Worm (Caenorhabditis elegans) whole organism, midembryonic: ENCODE data around the gene ife-4.

Experiments used
- T22C8.4 ChIP-seq: fragments of 200-800 bp; sonication (Bioruptor generic); IDR thresholded peaks from 2 replicates; pipeline ENCODE4 v1.3.6; 2022; ENCODE audit warnings: missing genetic modification characterization, missing compliant biosample characterization
- cog-1 ChIP-seq: sonication (generic microtip); optimal IDR thresholded peaks from 2 replicates; lab custom pipeline; 2016; ENCODE audit warnings: missing genetic modification characterization, missing compliant biosample characterization
- flt-1 ChIP-seq: fragments of 200-800 bp; sonication (Bioruptor generic); IDR thresholded peaks from 2 replicates; pipeline ENCODE4 v1.3.6; 2022; ENCODE audit warnings: missing genetic modification characterization, missing compliant biosample characterization
- klf-2 ChIP-seq: fragments of 200-800 bp; sonication (Bioruptor generic); conservative IDR thresholded peaks from 2 replicates; pipeline ENCODE4 v1.3.6; 2022; ENCODE audit warnings: missing genetic modification reagents, missing genetic modification characterization, missing compliant biosample characterization
- med-1 ChIP-seq: sonication (generic microtip); optimal IDR thresholded peaks from 2 replicates; lab custom pipeline; 2017; ENCODE audit warnings: missing genetic modification characterization, mild to moderate bottlenecking, missing compliant biosample characterization, antibody characterized with exemption, missing genetic modification reagents; ENCODE audit not compliant: insufficient read depth
- ref-1 ChIP-seq: fragments of 200-800 bp; sonication (Bioruptor generic); conservative IDR thresholded peaks from 2 replicates; pipeline ENCODE4 v1.3.6; 2022; ENCODE audit warnings: missing genetic modification reagents, missing genetic modification characterization, missing compliant biosample characterization
- tab-1 ChIP-seq: fragments of 200-800 bp; sonication (Bioruptor generic); IDR thresholded peaks from 2 replicates; pipeline ENCODE4 v1.3.6; 2022; ENCODE audit warnings: missing genetic modification characterization, missing compliant biosample characterization
- ztf-23 ChIP-seq: fragments of 200-800 bp; sonication (Bioruptor generic); IDR thresholded peaks from 2 replicates; pipeline ENCODE4 v1.3.6; 2022; ENCODE audit warnings: missing genetic modification reagents, missing genetic modification characterization, missing compliant biosample characterization
- ztf-29 ChIP-seq: fragments of 200-800 bp; sonication (Bioruptor generic); IDR thresholded peaks from 2 replicates; pipeline ENCODE4 v1.3.6; 2022; ENCODE audit warnings: missing genetic modification reagents, missing genetic modification characterization, missing compliant biosample characterization

ife-4 gene

DNA sequence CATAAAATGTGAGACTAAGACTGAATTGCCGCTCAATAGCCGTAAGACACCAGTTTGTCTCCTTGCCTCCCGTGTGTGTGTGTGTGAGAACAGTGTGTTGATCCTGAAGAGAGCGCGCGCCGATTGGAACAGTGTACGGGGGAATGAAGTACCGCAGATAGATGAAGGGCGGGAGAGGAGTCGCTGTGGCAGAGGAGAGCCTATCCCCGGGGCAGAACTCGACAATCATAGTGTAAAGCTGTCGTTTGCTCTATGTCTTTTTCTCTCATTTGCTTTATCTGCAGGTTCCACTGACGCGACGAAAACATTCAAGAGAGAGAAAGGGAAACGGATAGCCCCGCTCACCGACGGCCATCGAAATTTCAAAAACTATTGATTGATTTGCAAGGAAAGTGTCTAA lies 22.1 kb upstream of the ife-4 start:
- peak; percentile 16 for TF ChIP-seq cog-1 (tag; lab: Kevin White, UChicago)
- 0 out of 2 replicates have a peak, but pooled peaks have one; percentile 66 for TF ChIP-seq tab-1 (GFP tag; lab: Robert Waterston, UW)
- TF ChIP-seq ref-1 (GFP tag; lab: Robert Waterston, UW), result no peak

DNA sequence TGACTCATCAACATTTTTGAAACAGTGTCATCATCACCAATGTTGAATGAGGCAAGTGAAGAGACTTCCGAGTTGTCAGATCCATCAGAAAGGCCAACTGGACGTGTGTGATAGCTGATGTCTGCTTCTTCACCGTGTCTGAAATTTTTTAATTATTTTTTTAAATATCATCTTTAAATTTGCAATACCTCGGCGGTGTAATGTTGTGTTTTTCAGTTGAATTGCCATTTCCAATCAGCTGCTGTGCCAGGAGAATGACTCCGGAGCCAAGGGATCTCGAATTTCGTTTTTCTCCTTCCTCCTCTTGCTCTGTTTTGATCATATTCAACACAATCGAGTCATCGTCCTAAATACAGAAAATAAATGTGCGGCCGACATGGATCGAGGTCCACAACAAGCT lies 19.0 kb upstream of the ife-4 start:
- TF ChIP-seq flt-1 (GFP tag; lab: Robert Waterston, UW) (no peak), cog-1 (tag; lab: Kevin White, UChicago) (no peak), ztf-29 (no peak), T22C8.4 (no peak), tab-1 (GFP tag; lab: Robert Waterston, UW) (no peak), med-1 (no peak), klf-2 (GFP tag; lab: Robert Waterston, UW) (no peak), ref-1 (GFP tag; lab: Robert Waterston, UW) (no peak), ztf-23 (no peak)

DNA sequence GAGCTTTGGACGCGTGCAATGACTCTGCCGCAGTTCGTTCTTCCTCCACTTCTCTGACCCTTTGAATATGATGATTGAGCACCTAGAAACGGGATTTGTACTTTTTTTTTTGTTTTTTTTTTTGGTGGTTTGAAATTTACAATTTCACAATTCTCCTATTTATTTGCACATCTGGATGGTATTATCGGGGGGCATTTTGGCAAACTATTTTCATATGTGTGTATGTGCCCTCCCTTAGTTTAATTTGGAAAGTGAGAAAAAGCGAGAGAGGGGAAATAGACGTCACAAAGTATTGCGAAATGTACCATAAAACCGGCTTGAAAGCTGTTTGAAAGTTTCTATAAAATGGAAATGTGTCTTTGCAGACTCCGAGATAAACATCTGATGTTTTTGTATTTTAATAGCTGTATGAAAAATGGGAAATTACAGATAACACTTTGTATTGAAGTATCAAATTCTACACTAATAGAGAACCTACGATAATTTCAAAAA lies 17.6 kb upstream of the ife-4 start:
- TF ChIP-seq med-1 (no peak), flt-1 (GFP tag; lab: Robert Waterston, UW) (no peak), ztf-23 (no peak), klf-2 (GFP tag; lab: Robert Waterston, UW) (no peak), ref-1 (GFP tag; lab: Robert Waterston, UW) (no peak), ztf-29 (no peak), tab-1 (GFP tag; lab: Robert Waterston, UW) (no peak), T22C8.4 (no peak), cog-1 (tag; lab: Kevin White, UChicago) (no peak)

DNA sequence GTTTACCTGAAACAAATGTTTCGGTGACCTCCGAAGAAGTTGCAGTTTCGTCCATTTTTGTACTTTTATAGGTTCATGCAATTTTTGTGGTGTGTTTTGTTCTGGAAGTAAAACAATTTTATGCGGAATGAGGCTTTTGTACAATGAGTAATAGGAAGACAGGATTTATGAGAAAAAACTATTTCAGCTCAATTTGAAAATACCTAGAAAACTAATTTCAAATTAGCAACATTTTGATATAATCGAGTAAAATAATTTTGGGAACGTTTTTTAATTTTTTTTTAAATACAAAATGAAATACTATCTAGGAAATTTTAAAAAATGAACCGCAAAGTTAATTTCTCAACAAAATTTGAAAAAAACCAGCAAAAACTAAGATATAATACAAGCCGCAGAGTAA lies 16.0 kb upstream of the ife-4 start, which contains the start of gene rei-2:
rei-2 (minus strand) TSS at position 101 of the 400 bp plus-strand sequence.
- TF ChIP-seq flt-1 (GFP tag; lab: Robert Waterston, UW) (no peak), ztf-29 (no peak), med-1 (no peak), klf-2 (GFP tag; lab: Robert Waterston, UW) (no peak)

DNA sequence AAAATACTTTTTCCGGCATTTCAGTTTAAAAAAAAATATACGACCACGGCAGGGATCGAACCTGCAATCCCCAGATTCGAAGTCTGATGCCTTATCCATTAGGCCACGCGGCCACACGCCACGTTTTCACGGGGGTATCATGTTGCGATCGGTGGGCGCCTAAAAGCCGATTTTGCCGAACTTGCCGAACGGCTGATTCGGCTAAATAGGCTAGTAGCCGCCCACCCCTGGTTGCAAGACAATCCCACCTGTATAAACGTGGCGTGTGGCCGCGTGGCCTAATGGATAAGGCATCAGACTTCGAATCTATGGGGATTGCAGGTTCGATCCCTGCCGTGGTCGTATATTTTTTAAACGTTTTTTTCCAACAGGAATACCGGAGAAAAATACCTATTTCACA lies 14.9 kb upstream of the ife-4 start:
- TF ChIP-seq ref-1 (GFP tag; lab: Robert Waterston, UW), result no peak
- no peak for TF ChIP-seq ztf-29
- TF ChIP-seq flt-1 (GFP tag; lab: Robert Waterston, UW), result 0 out of 2 replicates have a peak, but pooled peaks have one; percentile 8
- no peak for TF ChIP-seq ztf-23
- TF ChIP-seq tab-1 (GFP tag; lab: Robert Waterston, UW), result 0 out of 2 replicates have a peak, but pooled peaks have one; percentile 57
- TF ChIP-seq T22C8.4, result no peak

DNA sequence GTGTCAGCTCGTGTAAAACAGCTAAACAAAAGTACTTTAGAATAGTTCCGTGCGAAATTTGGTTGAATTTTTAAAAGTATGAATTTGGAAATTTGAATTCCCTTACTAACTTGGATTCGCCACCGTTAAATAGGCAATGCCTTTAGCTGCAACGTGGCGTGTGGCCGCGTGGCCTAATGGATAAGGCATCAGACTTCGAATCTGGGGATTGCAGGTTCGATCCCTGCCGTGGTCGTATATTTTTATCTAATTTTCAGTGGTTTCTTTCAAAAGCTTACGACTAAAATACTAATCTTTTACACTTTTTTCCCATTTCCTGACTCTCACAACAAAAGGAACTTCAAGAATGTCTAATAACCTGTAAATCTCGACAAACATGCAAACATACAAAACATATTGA lies 14.3 kb upstream of the ife-4 start:
- TF ChIP-seq ref-1 (GFP tag; lab: Robert Waterston, UW) (no peak), T22C8.4 (no peak), med-1 (no peak), ztf-29 (no peak), cog-1 (tag; lab: Kevin White, UChicago) (no peak), tab-1 (GFP tag; lab: Robert Waterston, UW) (no peak), klf-2 (GFP tag; lab: Robert Waterston, UW) (no peak), flt-1 (GFP tag; lab: Robert Waterston, UW) (no peak), ztf-23 (no peak)

DNA sequence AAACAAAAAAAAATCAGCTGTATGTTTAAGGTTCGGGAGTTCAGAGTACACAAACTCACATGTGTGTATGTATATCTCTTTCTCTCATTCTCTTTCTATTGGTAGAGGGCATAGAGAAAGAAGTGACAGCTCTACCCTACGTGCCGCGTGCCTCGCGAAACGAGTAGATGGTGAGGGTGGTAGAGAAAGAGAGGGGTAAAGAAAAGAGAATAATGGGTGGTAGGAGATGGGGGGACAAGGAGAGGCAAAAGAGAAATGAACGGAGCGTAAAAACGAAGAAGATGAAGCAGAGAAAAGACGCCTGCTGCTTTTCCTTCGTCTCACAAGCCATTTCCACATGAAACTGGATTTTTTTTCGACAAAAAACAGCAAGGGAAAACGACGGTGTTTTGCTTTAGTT lies 10.9 kb upstream of the ife-4 start:
- peak; percentile 70 for TF ChIP-seq cog-1 (tag; lab: Kevin White, UChicago)
- TF ChIP-seq ref-1 (GFP tag; lab: Robert Waterston, UW), result 0 out of 2 replicates have a peak, but pooled peaks have one; percentile 34
- 0 out of 2 replicates have a peak, but pooled peaks have one; percentile 16 for TF ChIP-seq ztf-29
- TF ChIP-seq med-1, result no peak
- peak; percentile 74 for TF ChIP-seq flt-1 (GFP tag; lab: Robert Waterston, UW)
- TF ChIP-seq T22C8.4, result no peak
- 0 out of 2 replicates have a peak, but pooled peaks have one; percentile 47 for TF ChIP-seq ztf-23
- peak; percentile 27; the same call in 1 of the 2 replicates for TF ChIP-seq tab-1 (GFP tag; lab: Robert Waterston, UW)

DNA sequence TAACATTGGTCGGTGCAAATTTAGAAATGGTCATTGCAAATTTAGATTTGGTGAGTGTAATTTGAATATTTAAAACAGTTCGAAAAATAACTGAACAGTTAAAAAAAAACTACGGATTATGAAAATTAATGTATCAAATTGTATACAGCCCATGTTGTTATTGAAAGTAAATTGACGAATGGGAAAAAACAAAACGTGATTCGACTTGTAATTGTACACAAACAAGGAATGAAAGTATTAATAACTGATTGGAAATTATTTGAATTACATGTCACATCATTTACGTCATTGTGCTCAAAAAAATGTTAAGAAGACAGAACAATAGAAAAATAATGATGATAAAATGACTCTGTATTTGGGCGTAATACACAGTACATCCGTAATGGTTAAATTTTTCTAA lies 9.7 kb upstream of the ife-4 start:
- TF ChIP-seq tab-1 (GFP tag; lab: Robert Waterston, UW), result no peak
- no peak for TF ChIP-seq klf-2 (GFP tag; lab: Robert Waterston, UW)
- TF ChIP-seq ztf-23, result no peak
- no peak for TF ChIP-seq ref-1 (GFP tag; lab: Robert Waterston, UW)
- no peak for TF ChIP-seq flt-1 (GFP tag; lab: Robert Waterston, UW)
- TF ChIP-seq T22C8.4, result no peak
- no peak for TF ChIP-seq cog-1 (tag; lab: Kevin White, UChicago)

DNA sequence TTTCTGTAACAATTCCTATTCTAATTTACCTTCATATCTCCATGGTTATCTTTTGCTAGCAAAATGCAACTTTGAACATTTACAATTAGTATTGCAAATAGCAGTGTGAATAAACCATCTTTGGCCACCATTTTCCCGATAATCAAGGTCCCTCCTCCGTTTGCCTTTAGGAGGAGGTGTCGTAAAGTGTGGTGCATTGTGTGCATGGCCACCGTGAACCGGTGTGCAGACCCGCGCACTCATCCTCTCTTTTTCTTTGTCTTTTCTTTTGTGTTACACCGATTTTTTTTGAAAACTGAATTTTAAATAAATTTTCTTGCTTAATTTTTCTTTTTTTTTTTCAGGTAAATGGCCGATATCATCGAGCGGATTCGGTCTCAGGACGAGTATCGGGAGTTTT lies 7.2 kb upstream of the ife-4 start, which contains the start of the genes pigx-1 and rme-6:
pigx-1 (minus strand) TSS at position 206 of the 400 bp plus-strand sequence.
rme-6 (plus strand) TSS at position 345 of the 400 bp plus-strand sequence.
- no peak for TF ChIP-seq ref-1 (GFP tag; lab: Robert Waterston, UW)
- TF ChIP-seq cog-1 (tag; lab: Kevin White, UChicago), result no peak
- no peak for TF ChIP-seq tab-1 (GFP tag; lab: Robert Waterston, UW)
- TF ChIP-seq med-1, result no peak
- no peak for TF ChIP-seq klf-2 (GFP tag; lab: Robert Waterston, UW)
- no peak for TF ChIP-seq ztf-29
- TF ChIP-seq T22C8.4, result no peak
- no peak for TF ChIP-seq ztf-23
- no peak for TF ChIP-seq flt-1 (GFP tag; lab: Robert Waterston, UW)

DNA sequence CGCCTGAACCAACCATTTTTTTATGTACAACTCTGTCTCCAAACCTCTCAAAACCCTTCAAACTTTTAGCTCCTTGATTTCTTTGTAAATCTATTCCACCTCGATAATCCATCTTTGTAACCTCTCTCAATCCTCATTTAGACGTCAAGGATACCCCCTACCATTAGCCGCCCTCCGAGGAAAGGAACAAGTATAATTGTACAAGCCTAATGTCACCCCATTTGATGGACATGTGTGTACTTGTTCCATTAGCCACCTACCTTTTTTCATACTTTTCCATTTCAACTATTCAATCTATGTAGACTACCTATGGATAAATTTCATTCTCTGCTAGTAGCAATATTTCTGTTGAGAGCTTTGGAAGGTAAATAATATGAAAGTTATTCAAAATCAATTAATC lies 3.7 kb downstream of the ife-4 start, which contains the start of gene C05D9.4:
C05D9.4 (plus strand) TSS at position 301 of the 400 bp plus-strand sequence.
- TF ChIP-seq ref-1 (GFP tag; lab: Robert Waterston, UW) (no peak), tab-1 (GFP tag; lab: Robert Waterston, UW) (no peak), T22C8.4 (no peak), flt-1 (GFP tag; lab: Robert Waterston, UW) (no peak), med-1 (no peak), cog-1 (tag; lab: Kevin White, UChicago) (no peak), ztf-23 (no peak), klf-2 (GFP tag; lab: Robert Waterston, UW) (no peak), ztf-29 (no peak)
